Worm (Caenorhabditis elegans): ENCODE measurements around the gene F20D12.7.

Gene F20D12.7

DNA sequence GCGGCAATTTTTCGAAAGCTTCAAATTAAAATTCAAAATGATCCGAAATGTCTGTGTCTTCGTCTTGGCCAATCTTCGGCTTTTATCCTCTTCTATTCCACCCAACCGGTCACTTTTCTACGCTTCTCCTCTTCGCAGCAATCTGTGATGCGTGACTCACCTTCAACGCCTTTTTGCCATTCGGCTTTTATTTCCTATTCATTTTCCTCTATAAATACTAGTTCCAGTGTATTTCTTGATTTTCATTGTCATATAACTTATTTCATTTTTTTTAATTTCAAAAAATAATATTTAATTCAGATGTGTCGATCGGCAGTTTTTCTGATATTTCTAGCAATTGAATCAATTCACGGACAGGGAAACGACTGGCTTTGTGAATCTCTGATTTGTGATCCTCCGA, 18.6 kb downstream of the F20D12.7 start, which contains the start of gene C49H3.16:
Gene C49H3.16, plus strand, starts transcription at position 301 of the 400 bp plus-strand sequence.
- TF ChIP-seq ztf-1 (GFP tag; conservative IDR thresholded peaks at IDR 0.05) = no peak
- TF ChIP-seq elt-3 (tag; optimal IDR thresholded peaks at IDR 0.05) = no peak
- no peak for TF ChIP-seq ZK546.5 (tag; optimal IDR thresholded peaks at IDR 0.05)
- no peak for TF ChIP-seq ceh-16 (tag; optimal IDR thresholded peaks at IDR 0.05)

DNA sequence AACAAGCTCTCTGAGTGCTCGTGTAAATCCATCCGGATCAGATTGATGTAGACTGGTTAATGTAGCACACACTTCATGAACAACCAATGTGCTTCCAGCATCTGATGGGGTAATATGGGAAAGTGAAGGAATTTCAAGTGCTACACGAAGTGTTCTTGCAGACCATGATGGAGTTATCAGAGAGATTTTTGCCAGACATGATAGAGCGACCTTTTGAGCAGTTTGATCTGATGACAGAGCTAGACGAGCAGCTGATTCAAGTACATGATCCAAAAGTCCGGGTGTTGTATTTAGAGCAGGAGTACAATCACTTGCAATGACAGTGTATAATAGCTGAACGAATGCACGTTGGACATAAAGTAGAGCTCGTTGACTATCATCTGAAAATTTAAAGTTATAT, 20.9 kb downstream of the F20D12.7 start:
- TF ChIP-seq mab-5 (tag; optimal IDR thresholded peaks at IDR 0.05) (no peak), zag-1 (tag; optimal IDR thresholded peaks at IDR 0.05) (no peak), alr-1 (tag; optimal IDR thresholded peaks at IDR 0.05) (no peak), R02D3.7 (tag; optimal IDR thresholded peaks at IDR 0.05) (no peak), unc-62 (GFP tag; optimal IDR thresholded peaks at IDR 0.05) (no peak), mbf-1 (tag; optimal IDR thresholded peaks at IDR 0.05) (no peak), nhr-6 (tag; optimal IDR thresholded peaks at IDR 0.05) (no peak), mdl-1 (tag; optimal IDR thresholded peaks at IDR 0.05) (no peak), ztf-1 (GFP tag; conservative IDR thresholded peaks at IDR 0.05) (no peak), snpc-4 (tag; optimal IDR thresholded peaks at IDR 0.05) (no peak), ztf-11 (tag; optimal IDR thresholded peaks at IDR 0.05) (no peak), C34F6.9 (tag; optimal IDR thresholded peaks at IDR 0.05) (no peak)

DNA sequence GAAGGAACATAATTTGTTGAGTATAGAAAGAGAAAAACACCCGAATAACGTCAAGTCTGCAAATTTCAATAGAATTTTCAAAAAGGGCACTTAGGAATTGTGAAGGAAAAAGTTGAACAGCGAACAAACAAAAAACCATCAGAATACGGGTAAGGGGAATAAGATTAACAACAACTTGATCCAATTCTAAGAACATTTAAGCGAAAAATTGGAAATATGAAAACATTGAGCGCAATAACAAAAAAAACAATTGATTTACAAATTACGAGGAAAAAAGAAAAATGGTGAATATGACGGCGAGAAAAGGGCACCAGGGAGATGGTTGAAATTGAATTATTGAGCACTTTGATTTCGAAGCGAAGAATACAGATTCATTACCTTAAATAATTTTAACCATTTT, 21.8 kb downstream of the F20D12.7 start:
- TF ChIP-seq zag-1 (tag; optimal IDR thresholded peaks at IDR 0.05) (no peak), nhr-21 (tag; optimal IDR thresholded peaks at IDR 0.05) (no peak), lin-39 (tag; optimal IDR thresholded peaks at IDR 0.05) (no peak), ztf-11 (tag; optimal IDR thresholded peaks at IDR 0.05) (no peak), R02D3.7 (tag; optimal IDR thresholded peaks at IDR 0.05) (no peak), sma-3 (GFP tag; optimal IDR thresholded peaks at IDR 0.05) (no peak), C34F6.9 (tag; optimal IDR thresholded peaks at IDR 0.05) (no peak), skn-1 (tag; optimal IDR thresholded peaks at IDR 0.05) (no peak), nhr-10 (tag; optimal IDR thresholded peaks at IDR 0.05) (no peak), aly-2 (tag; optimal IDR thresholded peaks at IDR 0.05) (no peak), nhr-23 (tag; optimal IDR thresholded peaks at IDR 0.05) (no peak), elt-3 (tag; optimal IDR thresholded peaks at IDR 0.05) (no peak), nhr-25 (tag; optimal IDR thresholded peaks at IDR 0.05) (no peak)

DNA sequence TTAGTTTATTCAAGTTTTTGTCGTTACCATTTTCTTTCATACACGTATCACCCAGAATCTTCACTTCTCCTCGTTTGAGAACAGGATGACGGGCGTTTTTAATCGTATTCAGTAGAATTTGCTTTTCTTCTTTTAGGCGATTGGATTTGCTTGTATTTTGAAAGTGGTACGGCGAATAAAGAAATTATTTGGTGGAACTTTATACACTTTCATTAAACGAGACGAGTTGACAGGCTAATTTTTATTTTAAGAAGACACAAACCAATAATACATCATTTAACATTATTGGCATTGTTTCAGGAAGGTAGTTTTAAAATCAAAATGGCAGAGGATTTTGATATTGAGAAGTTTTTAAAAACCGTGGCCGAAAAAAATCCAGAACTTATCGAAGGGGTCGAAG, 23.7 kb downstream of the F20D12.7 start, which contains the start of gene C49H3.4:
Gene C49H3.4, plus strand, starts transcription at position 301 of the 400 bp plus-strand sequence.
- TF ChIP-seq skn-1 (tag; optimal IDR thresholded peaks at IDR 0.05) (no peak), lin-39 (tag; optimal IDR thresholded peaks at IDR 0.05) (no peak), egl-27 (tag; optimal IDR thresholded peaks at IDR 0.05) (no peak), alr-1 (tag; optimal IDR thresholded peaks at IDR 0.05) (no peak), sem-4 (tag; optimal IDR thresholded peaks at IDR 0.05) (no peak), Y55F3AM.14 (GFP tag; optimal IDR thresholded peaks at IDR 0.05) (no peak), mdl-1 (tag; optimal IDR thresholded peaks at IDR 0.05) (no peak), ZK546.5 (tag; optimal IDR thresholded peaks at IDR 0.05) (no peak), ztf-4 (tag; optimal IDR thresholded peaks at IDR 0.05) (no peak), snpc-4 (tag; optimal IDR thresholded peaks at IDR 0.05) (no peak), sma-3 (GFP tag; optimal IDR thresholded peaks at IDR 0.05) (no peak), mab-5 (tag; optimal IDR thresholded peaks at IDR 0.05) (no peak), nhr-6 (tag; optimal IDR thresholded peaks at IDR 0.05) (no peak), dmd-4 (tag; optimal IDR thresholded peaks at IDR 0.05) (no peak), ceh-16 (tag; optimal IDR thresholded peaks at IDR 0.05) (no peak), elt-3 (tag; optimal IDR thresholded peaks at IDR 0.05) (no peak)

DNA sequence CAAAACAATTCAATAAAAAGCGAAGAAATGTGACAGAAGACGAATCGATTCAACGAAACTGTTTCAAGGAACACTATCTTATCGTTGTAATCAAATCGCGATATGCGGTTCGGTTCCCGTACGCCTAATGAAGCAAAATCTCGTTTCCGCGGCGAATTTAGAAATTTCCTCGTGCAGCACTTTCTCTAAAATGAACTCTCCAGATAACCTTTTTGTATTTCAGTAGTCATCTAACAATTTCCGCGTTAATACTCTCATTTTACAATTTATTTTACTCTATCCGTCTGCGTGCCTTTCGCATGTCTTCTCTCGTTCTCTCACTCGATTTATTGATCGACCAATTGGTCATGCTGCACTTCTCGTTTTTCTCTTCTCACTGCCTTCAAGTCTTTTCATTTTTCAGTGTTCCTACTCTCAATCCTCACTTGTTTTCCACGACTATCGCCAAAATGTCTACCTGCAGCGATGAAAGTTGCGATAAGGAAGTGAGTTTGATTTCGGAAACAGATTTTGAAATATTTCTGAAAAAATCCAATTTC, 28.5 kb downstream of the F20D12.7 start, which contains the start of the genes npp-27 and ntl-4:
Gene npp-27, minus strand, starts transcription at position 51 of the 539 bp plus-strand sequence.
Gene ntl-4, plus strand, starts transcription at position 379 of the 539 bp plus-strand sequence.
- TF ChIP-seq nhr-21 (tag; optimal IDR thresholded peaks at IDR 0.05) = no peak
- peak; percentile 26 for TF ChIP-seq sma-9 (GFP tag; optimal IDR thresholded peaks at IDR 0.05)
- TF ChIP-seq sma-9 (tag; optimal IDR thresholded peaks at IDR 0.05) = no peak
- TF ChIP-seq C34F6.9 (tag; optimal IDR thresholded peaks at IDR 0.05) = peak; percentile 72
- TF ChIP-seq ceh-16 (tag; optimal IDR thresholded peaks at IDR 0.05) = no peak
- TF ChIP-seq lin-13 (GFP tag; optimal IDR thresholded peaks at IDR 0.05) = peak; percentile 22
- peak; percentile 50 for TF ChIP-seq crh-2 (tag; optimal IDR thresholded peaks at IDR 0.05)
- no peak for TF ChIP-seq unc-62 (GFP tag; optimal IDR thresholded peaks at IDR 0.05)
- TF ChIP-seq ztf-4 (tag; optimal IDR thresholded peaks at IDR 0.05) = peak; percentile 16
- TF ChIP-seq ama-1 (optimal IDR thresholded peaks at IDR 0.05) = peak; percentile 29
- TF ChIP-seq F13H6.1 (tag; optimal IDR thresholded peaks at IDR 0.05) = peak; percentile 13
- TF ChIP-seq nhr-23 (tag; optimal IDR thresholded peaks at IDR 0.05) = no peak
- TF ChIP-seq lsy-2 (tag; optimal IDR thresholded peaks at IDR 0.05) = peak in 1 of 2 experiments; percentile 38
- no peak for TF ChIP-seq nhr-10 (tag; optimal IDR thresholded peaks at IDR 0.05)
- TF ChIP-seq nhr-129 (tag; optimal IDR thresholded peaks at IDR 0.05) = peak; percentile 30
- peak; percentile 3 for TF ChIP-seq nhr-25 (tag; optimal IDR thresholded peaks at IDR 0.05)
- peak; percentile 41 for TF ChIP-seq unc-55 (GFP tag; optimal IDR thresholded peaks at IDR 0.05)

All from whole organism, L2 larva.